Worm (Caenorhabditis elegans): ENCODE results near the gene unc-129.

DNA sequence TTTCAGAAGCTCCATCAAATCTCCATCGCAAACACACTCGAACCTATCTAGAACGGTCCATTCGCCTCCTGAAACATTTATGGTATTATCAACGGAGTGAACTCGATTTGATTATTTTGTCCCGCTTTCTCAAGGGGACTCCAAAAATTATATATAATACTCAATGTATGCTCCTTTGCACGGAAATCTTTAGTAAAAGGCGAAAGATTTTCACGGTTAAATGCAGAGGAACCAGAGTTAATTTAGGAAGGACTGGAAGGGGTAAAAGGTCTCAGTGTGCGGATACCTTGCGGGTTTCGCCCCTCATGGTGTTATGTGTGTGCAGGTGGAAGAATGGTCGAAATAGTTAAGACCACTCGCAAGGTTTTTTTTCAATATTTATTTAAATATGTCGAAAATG is 4.0 kb downstream of the unc-129 start:
- TF ChIP-seq efl-1 (GFP tag; optimal IDR thresholded peaks at IDR 0.05): no peak
- no peak for TF ChIP-seq ceh-100 (GFP tag; IDR thresholded peaks at IDR 0.05)
- TF ChIP-seq K12H6.12 (tag; optimal IDR thresholded peaks at IDR 0.05): no peak
- no peak for TF ChIP-seq tlf-1 (GFP tag; optimal IDR thresholded peaks at IDR 0.05)
- no peak for TF ChIP-seq repo-1 (tag; optimal IDR thresholded peaks at IDR 0.05)
- TF ChIP-seq hlh-12 (tag; optimal IDR thresholded peaks at IDR 0.05): no peak
- TF ChIP-seq chd-7 (tag; optimal IDR thresholded peaks at IDR 0.05): no peak
- TF ChIP-seq F49E8.2 (tag; optimal IDR thresholded peaks at IDR 0.05; ENCODE audit: insufficient read depth): peak; percentile 26
- TF ChIP-seq nfya-1 (tag; optimal IDR thresholded peaks at IDR 0.05; ENCODE audit: borderline replicate concordance, insufficient read depth): no peak

Data from whole organism, young adult.